Fruit fly (Drosophila melanogaster): ENCODE data around the gene CG42264.
A peak's percentile ranks its signal among the peaks of the same experiment; 100 is the strongest.

The CG42264 gene

DNA sequence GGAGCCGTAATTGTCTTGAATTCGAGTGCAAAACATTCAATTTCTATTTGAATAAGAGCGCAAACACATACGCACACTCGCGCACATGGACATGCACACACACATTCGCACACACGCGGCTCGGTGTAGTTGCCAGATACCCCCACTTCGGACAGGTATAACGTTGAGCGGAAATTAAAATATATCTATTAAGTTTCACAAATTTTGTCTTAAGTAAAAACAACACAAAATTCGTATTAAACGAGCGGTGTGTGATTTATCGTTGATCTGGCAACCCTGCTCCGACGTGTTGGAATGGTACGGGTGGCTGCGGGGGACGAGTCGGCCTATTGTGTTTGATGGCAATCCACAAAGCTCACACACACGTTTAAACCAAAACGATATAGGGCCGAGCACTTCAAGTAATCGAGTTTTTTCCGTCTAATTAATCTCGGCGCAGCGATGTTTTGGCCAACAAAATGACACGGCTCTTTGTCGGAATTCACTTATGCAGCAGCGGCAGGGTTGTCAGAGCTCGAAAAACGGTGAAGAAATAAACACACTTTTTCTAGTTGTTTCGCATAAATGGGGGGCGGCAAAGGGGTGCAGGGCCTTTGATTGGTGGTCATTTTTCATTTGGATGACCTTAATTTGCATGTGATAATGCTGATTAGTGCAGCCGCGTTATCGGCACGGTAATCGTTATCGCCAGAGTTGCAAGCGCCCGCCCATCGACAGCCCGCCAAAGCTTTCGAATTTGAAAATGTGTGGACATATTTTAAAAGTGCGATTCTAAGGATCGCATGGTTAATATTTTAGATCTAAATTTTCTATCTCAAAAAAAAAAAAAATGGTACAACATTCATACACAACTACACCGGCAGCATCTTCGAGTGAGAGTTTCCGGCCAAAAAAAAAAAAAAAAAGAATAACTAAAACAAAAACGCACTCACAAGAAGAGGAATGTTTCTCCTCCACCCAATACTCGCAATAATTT, 30.3 kb downstream of the CG42264 start (continued):
- TF ChIP-seq CG30431 (GFP tag; optimal IDR thresholded peaks at IDR 0.05), result peak; percentile 67
- TF ChIP-seq CG13424 (tag; optimal IDR thresholded peaks at IDR 0.05), result peak; percentile 82
- no peak for TF ChIP-seq pb (GFP tag; optimal IDR thresholded peaks at IDR 0.05)
- peak; percentile 83 for TF ChIP-seq CG34422 (GFP tag; IDR thresholded peaks at IDR 0.05)
- TF ChIP-seq CG7745 (tag; optimal IDR thresholded peaks at IDR 0.05), result no peak
- peak; percentile 60 for TF ChIP-seq CG30403 (GFP tag; optimal IDR thresholded peaks at IDR 0.05)
- TF ChIP-seq pho (GFP tag; optimal IDR thresholded peaks at IDR 0.05), result peak; percentile 49
- TF ChIP-seq salm (tag; optimal IDR thresholded peaks at IDR 0.05), result peak; percentile 43
- TF ChIP-seq Dip2 (GFP tag; IDR thresholded peaks at IDR 0.05), result no peak
- TF ChIP-seq Dbx (GFP tag; IDR thresholded peaks at IDR 0.05), result peak; percentile 59; the same call in 1 of the 3 replicates
- TF ChIP-seq chn (GFP tag; optimal IDR thresholded peaks at IDR 0.05), result peak; percentile 20
- TF ChIP-seq jing (GFP tag; optimal IDR thresholded peaks at IDR 0.05), result peak; percentile 40
- peak; percentile 3 for TF ChIP-seq CG12236 (GFP tag; optimal IDR thresholded peaks at IDR 0.05)
- TF ChIP-seq CG13287 (GFP tag; IDR thresholded peaks at IDR 0.05; ENCODE audit: partially characterized antibody), result no peak
- peak; percentile 3 for TF ChIP-seq Vsx1 (GFP tag; optimal IDR thresholded peaks at IDR 0.05)
- no peak for TF ChIP-seq crp (GFP tag; optimal IDR thresholded peaks at IDR 0.05)
- TF ChIP-seq exex (tag; optimal IDR thresholded peaks at IDR 0.05), result peak; percentile 48
- peak; percentile 51 for TF ChIP-seq Hey (tag; optimal IDR thresholded peaks at IDR 0.05)
- TF ChIP-seq dati (GFP tag; IDR thresholded peaks at IDR 0.05), result 0 out of 2 replicates have a peak, but pooled peaks have one; percentile 32
- peak; percentile 68 for TF ChIP-seq Fer2 (tag; optimal IDR thresholded peaks at IDR 0.05)
- TF ChIP-seq klu (GFP tag; IDR thresholded peaks at IDR 0.05), result peak; percentile 65
- TF ChIP-seq dmrt11E (tag; optimal IDR thresholded peaks at IDR 0.05), result peak; percentile 50
- peak; percentile 4 for TF ChIP-seq CG3838 (GFP tag; optimal IDR thresholded peaks at IDR 0.05)
- TF ChIP-seq CG7372 (GFP tag; IDR thresholded peaks at IDR 0.05), result peak; percentile 65
- TF ChIP-seq E2f1 (GFP tag; IDR thresholded peaks at IDR 0.05), result peak; percentile 74; the same call in 1 of the 2 replicates
- peak; percentile 42; the same call in 1 of the 2 replicates for TF ChIP-seq CG17612 (GFP tag; IDR thresholded peaks at IDR 0.05)
- TF ChIP-seq Bdp1 (GFP tag; optimal IDR thresholded peaks at IDR 0.05), result peak; percentile 47
- peak; percentile 7 for TF ChIP-seq pfk (GFP tag; optimal IDR thresholded peaks at IDR 0.05)
- TF ChIP-seq pum (GFP tag; optimal IDR thresholded peaks at IDR 0.05), result peak; percentile 48
- peak; percentile 71 for TF ChIP-seq CG11696 (GFP tag; IDR thresholded peaks at IDR 0.05)
- no peak for TF ChIP-seq Poxn (GFP tag; IDR thresholded peaks at IDR 0.05)
- TF ChIP-seq sna (GFP tag; IDR thresholded peaks at IDR 0.05; ENCODE audit: partially characterized antibody), result no peak
- TF ChIP-seq Dll (GFP tag; IDR thresholded peaks at IDR 0.05; ENCODE audit: partially characterized antibody), result no peak; the same call in 2 of the 4 replicates
- TF ChIP-seq vfl (GFP tag; optimal IDR thresholded peaks at IDR 0.05), result peak; percentile 52
- TF ChIP-seq MBD-R2 (GFP tag; IDR thresholded peaks at IDR 0.05), result no peak; the same call in 1 of the 2 replicates
- TF ChIP-seq Bgb (GFP tag; IDR thresholded peaks at IDR 0.05; ENCODE audit: partially characterized antibody), result peak; percentile 25; the same call in 1 of the 2 replicates
- no peak for TF ChIP-seq CG7987 (GFP tag; optimal IDR thresholded peaks at IDR 0.05)
- TF ChIP-seq CG7786 (GFP tag; optimal IDR thresholded peaks at IDR 0.05), result peak; percentile 70
- peak; percentile 77 for TF ChIP-seq onecut (GFP tag; IDR thresholded peaks at IDR 0.05)
- TF ChIP-seq abd-A (tag; optimal IDR thresholded peaks at IDR 0.05), result peak; percentile 53
- no peak for TF ChIP-seq sima (GFP tag; optimal IDR thresholded peaks at IDR 0.05)
- peak; percentile 40 for TF ChIP-seq CG9609 (GFP tag; optimal IDR thresholded peaks at IDR 0.05)
- peak; percentile 48 for TF ChIP-seq trem (tag; optimal IDR thresholded peaks at IDR 0.05)
- TF ChIP-seq CG7839 (tag; optimal IDR thresholded peaks at IDR 0.05), result peak; percentile 78
- TF ChIP-seq fru (optimal IDR thresholded peaks at IDR 0.05), result no peak
- TF ChIP-seq Lpt (GFP tag; optimal IDR thresholded peaks at IDR 0.05), result no peak
- peak; percentile 84 for TF ChIP-seq H2.0 (GFP tag; IDR thresholded peaks at IDR 0.05)
- TF ChIP-seq C15 (GFP tag; IDR thresholded peaks at IDR 0.05), result no peak
- peak; percentile 50 for TF ChIP-seq CG1602 (GFP tag; optimal IDR thresholded peaks at IDR 0.05)
